Worm (Caenorhabditis elegans) whole organism, L3 larva: ENCODE data around the gene ZK1248.11.

Experiments
- snpc-4 ChIP-seq: fragments of 150-350 bp; optimal IDR thresholded peaks from 2 replicates; lab custom pipeline; 2014; ENCODE audit warnings: missing biosample characterization, missing genetic modification characterization
- unc-39 ChIP-seq: sonication (generic microtip); optimal IDR thresholded peaks from 4 replicates; lab custom pipeline; 2017; ENCODE audit warnings: missing biosample characterization, missing genetic modification characterization

DNA sequence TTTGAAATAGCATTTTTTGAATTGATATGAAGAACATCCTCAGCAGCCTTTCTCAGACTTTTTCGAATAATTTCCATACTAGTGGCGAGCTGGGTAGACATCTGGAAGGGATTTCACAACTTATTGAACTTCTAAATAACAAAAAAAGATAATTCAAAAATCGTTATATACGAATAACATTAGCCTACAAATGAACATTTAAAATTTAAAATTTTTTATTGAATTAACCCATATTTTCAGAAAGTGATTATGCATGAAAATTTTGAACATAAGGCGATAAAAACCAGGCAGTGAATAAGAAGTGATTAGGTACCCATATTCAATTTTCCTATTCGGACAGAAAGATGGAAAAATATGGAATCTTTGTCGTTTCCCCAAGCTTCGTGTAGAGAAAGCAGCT lies at the start of gene ZK1248.11:
- TF ChIP-seq unc-39 (tag; lab: Kevin White, UChicago) = no peak
- TF ChIP-seq snpc-4 (tag; lab: Kevin White, UChicago) = no peak
